Fruit fly (Drosophila melanogaster): ENCODE measurements around the gene CG15473.

DNA sequence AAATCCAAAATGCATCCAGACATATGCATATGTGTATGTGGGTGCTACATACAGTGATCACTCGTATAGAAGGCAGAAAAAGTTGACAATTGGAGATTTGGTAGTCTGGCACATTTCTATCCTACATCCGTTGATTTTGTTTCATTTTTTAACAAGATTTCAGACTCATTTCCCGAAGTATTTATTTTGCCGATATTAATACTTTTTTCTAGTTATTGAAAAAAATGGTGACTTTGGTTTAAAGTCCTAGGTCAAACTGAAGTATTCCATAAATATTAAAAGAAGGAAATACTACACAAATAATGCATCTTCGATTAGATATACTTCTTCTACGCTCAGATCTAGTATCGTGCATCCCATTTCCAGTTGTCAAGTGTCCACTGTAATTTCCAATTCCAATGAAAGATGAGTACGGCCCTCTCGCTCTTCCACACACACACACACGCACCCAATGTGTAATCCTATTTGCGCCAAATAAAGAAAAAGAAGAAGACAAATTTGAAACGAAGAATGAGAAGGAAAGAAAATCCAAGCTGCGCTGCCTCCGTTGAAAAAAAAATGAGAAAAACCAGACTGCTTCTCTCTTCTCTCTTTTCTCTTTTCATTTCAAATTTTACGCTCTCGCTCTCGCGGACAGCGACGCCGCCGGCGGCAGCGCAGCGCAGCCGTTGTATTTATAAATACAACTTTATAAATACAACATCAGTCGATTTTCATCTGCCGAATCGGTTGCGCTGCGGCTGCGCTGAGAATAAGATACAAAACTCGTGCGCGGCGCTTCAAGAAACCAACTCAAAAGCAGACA is 37.2 kb downstream of the CG15473 start, which contains the start of gene peb:
- no peak for TF ChIP-seq vri (GFP tag; optimal IDR thresholded peaks at IDR 0.05)
- TF ChIP-seq CG9139 (GFP tag; optimal IDR thresholded peaks at IDR 0.05) = peak; percentile 22
- TF ChIP-seq Gug (GFP tag; IDR thresholded peaks at IDR 0.05) = no peak
- peak; percentile 56 for TF ChIP-seq Eip75B (GFP tag; optimal IDR thresholded peaks at IDR 0.05)
- no peak for TF ChIP-seq Sox15 (GFP tag; optimal IDR thresholded peaks at IDR 0.05)
- no peak for TF ChIP-seq Lpt (GFP tag; optimal IDR thresholded peaks at IDR 0.05)
- no peak for TF ChIP-seq CG10631 (GFP tag; optimal IDR thresholded peaks at IDR 0.05)
- peak; percentile 64 for TF ChIP-seq esn (GFP tag; optimal IDR thresholded peaks at IDR 0.05)
- peak; percentile 63 for TF ChIP-seq Hr39 (GFP tag; optimal IDR thresholded peaks at IDR 0.05)
- TF ChIP-seq dsx (GFP tag; optimal IDR thresholded peaks at IDR 0.05; ENCODE audit: poor library complexity, severe bottlenecking) = peak; percentile 14
- TF ChIP-seq dac (GFP tag; optimal IDR thresholded peaks at IDR 0.05) = no peak
- TF ChIP-seq CG11294 (GFP tag; IDR thresholded peaks at IDR 0.05) = no peak
- no peak for TF ChIP-seq CG4318 (GFP tag; optimal IDR thresholded peaks at IDR 0.05)
